Worm (Caenorhabditis elegans) whole organism, late embryonic: ENCODE results near the gene Y69E1A.1.

Experiments used
- C08G9.2 ChIP-seq: sonication (generic microtip); optimal IDR thresholded peaks from 2 replicates; lab custom pipeline; 2016; ENCODE audit warnings: mild to moderate bottlenecking, missing genetic modification characterization, moderate library complexity, missing compliant biosample characterization
- pha-4 ChIP-seq: fragments of 150-350 bp; optimal IDR thresholded peaks from 2 replicates; lab custom pipeline; 2018; ENCODE audit warnings: missing biosample characterization, missing genetic modification reagents, missing genetic modification characterization

- TF ChIP-seq C08G9.2 (tag; lab: Kevin White, UChicago): no peak
- no peak for TF ChIP-seq pha-4 (tag; lab: Kevin White, UChicago)
These were observed 17.7 kb upstream of the Y69E1A.1 start, which contains the start of the genes aqp-3 and Y69E1A.8 for ce11 chrIV:10966359-10966758.
